Worm (Caenorhabditis elegans): ENCODE measurements around the gene ZK1098.11.

- TF ChIP-seq ceh-82 (tag; optimal IDR thresholded peaks at IDR 0.05) (no peak), zag-1 (tag; optimal IDR thresholded peaks at IDR 0.05) (no peak), spr-1 (tag; optimal IDR thresholded peaks at IDR 0.05) (no peak), lin-39 (tag; optimal IDR thresholded peaks at IDR 0.05) (no peak), fkh-10 (GFP tag; optimal IDR thresholded peaks at IDR 0.05) (no peak), vab-7 (GFP tag; IDR thresholded peaks at IDR 0.05) (no peak), aha-1 (tag) (no peak), nhr-77 (tag; optimal IDR thresholded peaks at IDR 0.05) (peak; percentile 64)
Measured at ce11 chrIII:9590212-9590611, 33.8 kb downstream of the ZK1098.11 start.
